Worm (Caenorhabditis elegans) whole organism, young adult: Measurements from ENCODE around the gene str-6.
"Not testable (repeated sequence)": the region's sequence is repeated elsewhere in the genome, so short reads cannot be mapped to it uniquely, and the experiment has no call there.

Experiments
- B0261.1 ChIP-seq: sonication (generic microtip); optimal IDR thresholded peaks from 2 replicates; lab custom pipeline; 2016; ENCODE audit warnings: mild to moderate bottlenecking, missing genetic modification characterization, moderate library complexity, missing compliant biosample characterization
- F10E7.11 ChIP-seq: sonication (generic microtip); optimal IDR thresholded peaks from 2 replicates; lab custom pipeline; 2017; ENCODE audit warnings: mild to moderate bottlenecking, missing genetic modification characterization, moderate library complexity, missing compliant biosample characterization
- F37B4.10 ChIP-seq: fragments of 200-800 bp; sonication (Bioruptor generic); IDR thresholded peaks from 2 replicates; pipeline ENCODE4 v1.3.6; 2022; ENCODE audit warnings: missing genetic modification characterization, missing compliant biosample characterization
- F52B5.7 ChIP-seq: sonication (generic microtip); optimal IDR thresholded peaks from 2 replicates; lab custom pipeline; 2016; ENCODE audit warnings: mild to moderate bottlenecking, missing genetic modification characterization, missing compliant biosample characterization
- F55B11.4 ChIP-seq: sonication (generic microtip); optimal IDR thresholded peaks from 2 replicates; lab custom pipeline; 2016; ENCODE audit warnings: missing compliant biosample characterization, missing genetic modification characterization, borderline replicate concordance; ENCODE audit not compliant: insufficient read depth
- T26A5.8 ChIP-seq: sonication (generic microtip); optimal IDR thresholded peaks from 2 replicates; lab custom pipeline; 2016; ENCODE audit warnings: missing genetic modification characterization, missing compliant biosample characterization
- Y53G8AR.9 ChIP-seq: fragments of 200-800 bp; sonication (Bioruptor generic); conservative IDR thresholded peaks from 2 replicates; pipeline ENCODE4 v1.3.6; 2022; ENCODE audit warnings: missing genetic modification reagents, missing genetic modification characterization, missing compliant biosample characterization
- Y67H2A.10 ChIP-seq: fragments of 200-800 bp; sonication (Bioruptor generic); conservative IDR thresholded peaks from 2 replicates; pipeline ENCODE4 v1.3.6; 2022; ENCODE audit warnings: missing genetic modification reagents, missing genetic modification characterization, missing compliant biosample characterization
- Y95B8A.8 ChIP-seq: fragments of 200-800 bp; sonication (Bioruptor generic); IDR thresholded peaks from 2 replicates; pipeline ENCODE4 v1.3.6; 2022; ENCODE audit warnings: missing genetic modification reagents, missing genetic modification characterization, missing compliant biosample characterization
- bed-2 ChIP-seq: fragments of 200-800 bp; sonication (Bioruptor generic); IDR thresholded peaks from 2 replicates; pipeline ENCODE4 v1.3.6; 2022; ENCODE audit warnings: missing genetic modification reagents, missing genetic modification characterization, missing compliant biosample characterization
- cebp-1 ChIP-seq, 2 experiments: fragments of 200-800 bp in 1 of 2; sonication (Bioruptor generic) in 1 of 2; sonication (generic microtip) in 1 of 2; IDR thresholded peaks in 1 of 2; optimal IDR thresholded peaks in 1 of 2; 2 replicates each; pipeline versions ENCODE4 v1.3.6 to Lab custom; 2017 to 2022; ENCODE audit warnings: missing compliant biosample characterization in 2 of 2, missing genetic modification characterization in 2 of 2, mild to moderate bottlenecking in 1 of 2, missing genetic modification reagents in 1 of 2, moderate library complexity in 1 of 2
- cebp-2 ChIP-seq: fragments of 200-800 bp; sonication (Bioruptor generic); IDR thresholded peaks from 2 replicates; pipeline ENCODE4 v1.3.6; 2022; ENCODE audit warnings: missing genetic modification characterization, missing compliant biosample characterization
- ceh-40 ChIP-seq: fragments of 200-800 bp; sonication (Bioruptor generic); IDR thresholded peaks from 2 replicates; pipeline ENCODE4 v1.3.6; 2022; ENCODE audit warnings: missing genetic modification characterization, missing compliant biosample characterization
- ceh-79 ChIP-seq: sonication (generic microtip); optimal IDR thresholded peaks from 2 replicates; lab custom pipeline; 2017; ENCODE audit warnings: mild to moderate bottlenecking, missing genetic modification characterization, missing compliant biosample characterization
- die-1 ChIP-seq: sonication (generic microtip); optimal IDR thresholded peaks from 2 replicates; lab custom pipeline; 2016; ENCODE audit warnings: missing genotype, mild to moderate bottlenecking, missing genetic modification characterization, missing compliant biosample characterization
- fkh-3 ChIP-seq: sonication (generic microtip); optimal IDR thresholded peaks from 2 replicates; lab custom pipeline; 2016; ENCODE audit warnings: mild to moderate bottlenecking, missing genetic modification characterization, missing compliant biosample characterization
- gei-17 ChIP-seq: fragments of 200-800 bp; sonication (Bioruptor generic); optimal IDR thresholded peaks from 2 replicates; lab custom pipeline; 2018; ENCODE audit warnings: mild to moderate bottlenecking, missing genetic modification characterization, missing compliant biosample characterization
- hsf-1 ChIP-seq: fragments of 200-800 bp; sonication (Bioruptor generic); IDR thresholded peaks from 2 replicates; pipeline ENCODE4 v1.3.6; 2022; ENCODE audit warnings: missing genetic modification reagents, missing genetic modification characterization, missing compliant biosample characterization
- lag-1 ChIP-seq: fragments of 200-800 bp; sonication (Bioruptor generic); IDR thresholded peaks from 2 replicates; pipeline ENCODE4 v1.3.6; 2022; ENCODE audit warnings: missing genetic modification reagents, missing genetic modification characterization, missing compliant biosample characterization
- lin-54 ChIP-seq: fragments of 200-800 bp; sonication (Bioruptor generic); optimal IDR thresholded peaks from 2 replicates; lab custom pipeline; 2018; ENCODE audit warnings: mild to moderate bottlenecking, missing genetic modification characterization, missing compliant biosample characterization
- madf-8 ChIP-seq: fragments of 200-800 bp; sonication (Bioruptor generic); conservative IDR thresholded peaks from 2 replicates; pipeline ENCODE4 v1.3.6; 2022; ENCODE audit warnings: missing genetic modification reagents, missing genetic modification characterization, missing compliant biosample characterization
- mes-4 ChIP-seq: sonication (generic microtip); optimal IDR thresholded peaks from 2 replicates; lab custom pipeline; 2016; ENCODE audit warnings: missing genotype, missing genetic modification characterization, missing compliant biosample characterization
- nfyb-1 ChIP-seq: fragments of 200-800 bp; sonication (Bioruptor generic); IDR thresholded peaks from 2 replicates; pipeline ENCODE4 v1.3.6; 2022; ENCODE audit warnings: missing genetic modification reagents, missing genetic modification characterization, missing compliant biosample characterization
- nhr-120 ChIP-seq: fragments of 200-800 bp; sonication (Bioruptor generic); IDR thresholded peaks from 2 replicates; pipeline ENCODE4 v1.3.6; 2022; ENCODE audit warnings: missing genetic modification characterization, missing compliant biosample characterization

str-6 gene

DNA sequence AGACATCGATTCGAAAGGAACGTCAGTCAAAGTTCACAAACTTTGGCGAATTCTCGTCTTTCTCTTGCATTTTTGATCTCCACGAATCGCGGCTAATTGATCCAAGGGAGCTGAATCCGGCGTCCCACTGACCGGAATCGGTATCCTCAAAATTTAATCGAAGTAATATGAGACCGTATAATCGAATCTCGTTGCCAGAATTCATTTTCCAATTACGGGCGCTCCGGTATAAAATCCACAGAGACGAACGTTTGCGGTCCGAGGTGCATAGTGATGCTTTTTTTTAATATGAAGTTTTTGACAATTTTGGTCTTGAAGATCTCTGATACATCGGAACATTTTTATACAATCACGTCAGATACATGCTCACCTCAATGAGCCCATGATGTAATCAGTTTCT, 7.6 kb upstream of the str-6 start:
- TF ChIP-seq Y95B8A.8 (GFP tag; lab: Robert Waterston, UW) = no peak
- no peak for TF ChIP-seq lin-54
- TF ChIP-seq mes-4 = no peak

DNA sequence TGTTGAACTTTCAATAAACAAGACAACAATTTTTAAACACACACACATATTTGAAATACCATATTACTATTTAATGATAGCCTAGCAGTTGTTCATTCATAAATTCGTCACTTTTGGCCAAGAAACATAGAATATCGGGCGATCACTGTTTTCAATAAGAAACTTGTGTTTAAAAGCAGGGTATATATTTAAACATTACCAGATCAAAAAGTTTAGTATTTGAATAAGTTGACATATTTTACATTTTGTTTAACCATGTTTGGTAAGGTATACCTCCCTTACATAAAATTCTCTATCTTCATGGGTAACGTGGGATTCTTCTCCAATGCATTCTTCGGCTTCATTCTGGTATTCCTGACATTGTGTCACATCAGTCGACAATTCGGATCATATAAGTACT, 4.7 kb upstream of the str-6 start, which contains the start of gene str-8:
Gene str-8, plus strand, starts transcription at position 301 of the 400 bp plus-strand sequence.
- TF ChIP-seq nfyb-1 (GFP tag; lab: Robert Waterston, UW); F10E7.11 (tag; lab: Kevin White, UChicago); nhr-120 (GFP tag; lab: Robert Waterston, UW): not testable (repeated sequence)
- TF ChIP-seq, all 124 proteins: peak for 0; not testable (repeated sequence) for 124

DNA sequence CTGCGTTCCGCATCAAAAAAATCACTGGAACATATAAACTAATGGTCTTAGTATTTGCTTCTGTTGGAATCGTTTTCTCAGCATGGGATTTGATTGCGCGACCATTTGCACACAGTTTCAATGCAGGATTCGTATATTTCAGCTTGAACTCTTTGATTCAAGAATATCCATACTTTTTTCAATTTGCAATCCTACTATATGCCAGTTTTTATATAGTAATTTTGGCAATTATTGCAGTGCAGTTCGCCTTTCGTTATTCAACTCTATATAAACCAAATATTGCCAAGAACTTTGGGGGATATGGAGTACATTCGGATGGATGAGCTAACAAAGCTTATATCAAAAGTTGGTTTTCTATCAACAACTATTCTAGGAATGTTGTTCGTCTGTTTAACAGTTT, 2.9 kb upstream of the str-6 start, which contains the start of gene str-5:
Gene str-5, plus strand, starts transcription at position 301 of the 400 bp plus-strand sequence.
- not testable (repeated sequence) for TF ChIP-seq hsf-1 (GFP tag; lab: Robert Waterston, UW); cebp-1 (GFP tag; IDR thresholded peaks at IDR 0.05; lab: Robert Waterston, UW); cebp-1 (tag; optimal IDR thresholded peaks at IDR 0.05; lab: Kevin White, UChicago); lag-1 (GFP tag; lab: Robert Waterston, UW)

DNA sequence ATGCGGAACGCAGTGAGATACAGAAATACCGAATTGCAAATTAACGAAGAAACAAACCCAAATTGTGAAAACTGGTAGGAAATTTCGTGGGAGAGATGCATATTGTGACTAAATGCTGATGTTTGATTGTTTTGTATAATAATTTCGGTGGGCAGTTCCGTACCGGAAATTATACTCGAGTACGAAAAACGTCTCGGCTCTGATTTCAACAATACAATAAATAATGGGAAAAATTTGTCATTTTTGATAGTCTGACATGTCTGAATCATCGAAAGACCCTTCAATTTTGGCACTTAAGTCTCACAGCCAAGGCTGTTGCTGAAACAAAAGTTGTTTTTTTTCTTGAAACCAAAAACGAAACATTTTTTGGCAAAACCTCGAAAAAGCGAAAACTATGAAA, 2.0 kb upstream of the str-6 start, which contains the start of gene str-43:
Gene str-43, minus strand, starts transcription at position 101 of the 400 bp plus-strand sequence.
- TF ChIP-seq Y67H2A.10 (no peak), F55B11.4 (tag; lab: Kevin White, UChicago) (no peak)

DNA sequence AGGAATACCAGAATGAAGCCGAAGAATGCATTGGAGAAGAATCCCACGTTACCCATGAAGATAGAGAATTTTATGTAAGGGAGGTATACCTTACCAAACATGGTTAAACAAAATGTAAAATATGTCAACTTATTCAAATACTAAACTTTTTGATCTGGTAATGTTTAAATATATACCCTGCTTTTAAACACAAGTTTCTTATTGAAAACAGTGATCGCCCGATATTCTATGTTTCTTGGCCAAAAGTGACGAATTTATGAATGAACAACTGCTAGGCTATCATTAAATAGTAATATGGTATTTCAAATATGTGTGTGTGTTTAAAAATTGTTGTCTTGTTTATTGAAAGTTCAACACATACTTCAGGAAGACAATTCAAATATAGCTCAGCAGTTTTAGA, 1.7 kb downstream of the str-6 start, which contains the start of gene T23D5.8:
Gene T23D5.8, minus strand, starts transcription at position 101 of the 400 bp plus-strand sequence.
- TF ChIP-seq F37B4.10 (GFP tag; lab: Robert Waterston, UW); die-1 (tag; lab: Kevin White, UChicago); T26A5.8 (tag; lab: Kevin White, UChicago): not testable (repeated sequence)
- TF ChIP-seq, all 124 proteins: peak for 0; not testable (repeated sequence) for 124

DNA sequence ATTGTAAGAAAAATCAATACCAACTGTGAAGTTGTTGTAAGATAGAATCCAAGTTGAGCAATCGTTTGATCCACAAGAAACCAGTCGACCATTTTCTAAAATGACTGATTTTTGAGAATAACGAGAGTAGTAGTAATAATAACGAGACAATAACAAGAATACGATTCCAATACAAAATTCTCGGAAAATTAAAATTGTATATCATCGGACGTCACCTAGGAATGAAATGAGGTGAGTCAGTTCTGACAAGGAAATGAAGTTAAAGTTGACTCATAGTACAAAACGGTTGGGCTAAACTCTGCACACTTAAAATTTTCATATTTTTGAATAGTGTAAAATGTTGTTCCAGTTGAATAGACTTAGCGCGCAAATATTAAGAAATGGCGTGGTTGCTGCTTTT, 5.7 kb downstream of the str-6 start, which contains the start of gene str-19:
Gene str-19, minus strand, starts transcription at position 101 of the 400 bp plus-strand sequence.
- not testable (repeated sequence) for TF ChIP-seq B0261.1 (tag; lab: Kevin White, UChicago); ceh-40 (GFP tag; lab: Robert Waterston, UW); Y53G8AR.9 (GFP tag; lab: Robert Waterston, UW)

DNA sequence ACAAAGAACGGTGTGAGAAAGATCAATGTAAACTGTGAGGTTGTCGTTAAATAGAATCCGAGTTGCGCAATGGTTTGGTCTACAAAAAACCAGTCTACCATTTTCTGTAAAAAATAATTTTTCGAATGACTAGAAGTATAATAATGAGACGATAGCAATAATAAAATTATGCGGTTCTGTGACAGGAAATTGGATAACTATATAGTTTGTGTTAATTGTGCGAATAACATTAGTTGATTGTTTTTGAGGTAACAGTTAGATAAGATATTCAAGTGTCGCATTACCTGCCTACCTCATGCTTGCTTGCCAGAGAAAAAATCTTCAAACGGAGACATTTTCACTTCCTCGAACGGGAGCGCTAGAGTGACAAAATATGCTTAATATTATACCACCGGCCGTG, 8.2 kb downstream of the str-6 start, which contains the start of gene str-18:
Gene str-18, minus strand, starts transcription at position 101 of the 400 bp plus-strand sequence.
- no peak for TF ChIP-seq fkh-3 (tag; lab: Kevin White, UChicago)
- TF ChIP-seq Y53G8AR.9 (GFP tag; lab: Robert Waterston, UW) = no peak
- no peak for TF ChIP-seq ceh-79 (tag; lab: Kevin White, UChicago)
- TF ChIP-seq F52B5.7 (tag; lab: Kevin White, UChicago) = no peak
- TF ChIP-seq gei-17 = no peak
- TF ChIP-seq Y95B8A.8 (GFP tag; lab: Robert Waterston, UW) = no peak
- TF ChIP-seq bed-2 (GFP tag; lab: Robert Waterston, UW) = no peak
- no peak for TF ChIP-seq F10E7.11 (tag; lab: Kevin White, UChicago)
- TF ChIP-seq cebp-2 (GFP tag; lab: Robert Waterston, UW) = no peak
- TF ChIP-seq madf-8 (GFP tag; lab: Robert Waterston, UW) = no peak
- TF ChIP-seq, all 124 proteins: peak for 0
